Worm (Caenorhabditis elegans) whole organism, L1 larva: ENCODE measurements around the gene sysm-1.

ENCODE experiments used
- Y116A8C.19 ChIP-seq: sonication (generic microtip); optimal IDR thresholded peaks from 2 replicates; lab custom pipeline; 2016; ENCODE audit warnings: missing compliant biosample characterization, missing genetic modification characterization, borderline replicate concordance
- aha-1 ChIP-seq: fragments of 150-350 bp; optimal IDR thresholded peaks from 2 replicates; lab custom pipeline; 2014; ENCODE audit warnings: missing biosample characterization, missing genetic modification characterization
- ama-1 ChIP-seq: fragments of 150-350 bp; optimal IDR thresholded peaks from 2 replicates; lab custom pipeline; 2014
- fos-1 ChIP-seq: fragments of 150-350 bp; optimal IDR thresholded peaks from 2 replicates; lab custom pipeline; 2014; ENCODE audit warnings: missing biosample characterization, missing genetic modification characterization
- hlh-17 ChIP-seq: fragments of 200-800 bp; sonication (Bioruptor generic); optimal IDR thresholded peaks from 2 replicates; lab custom pipeline; 2018; ENCODE audit warnings: missing genetic modification characterization, mild to moderate bottlenecking, missing compliant biosample characterization, moderate library complexity, borderline replicate concordance
- lin-39 ChIP-seq: fragments of 150-350 bp; optimal IDR thresholded peaks from 2 replicates; lab custom pipeline; 2014; ENCODE audit warnings: missing biosample characterization, missing genetic modification reagents, missing genetic modification characterization
- nhr-237 ChIP-seq: fragments of 150-350 bp; optimal IDR thresholded peaks from 2 replicates; lab custom pipeline; 2014; ENCODE audit warnings: missing biosample characterization, missing genetic modification characterization
- nhr-90 ChIP-seq: sonication (generic microtip); optimal IDR thresholded peaks from 2 replicates; lab custom pipeline; 2016; ENCODE audit warnings: mild to moderate bottlenecking, missing genetic modification characterization, missing compliant biosample characterization; ENCODE audit not compliant: poor library complexity
- pqm-1 ChIP-seq: sonication (generic microtip); optimal IDR thresholded peaks from 3 replicates; lab custom pipeline; 2017; ENCODE audit warnings: missing biosample characterization, missing genetic modification characterization
- skn-1 ChIP-seq: fragments of 150-350 bp; optimal IDR thresholded peaks from 2 replicates; lab custom pipeline; 2014; ENCODE audit warnings: missing biosample characterization, missing genetic modification characterization
- sptf-1 ChIP-seq: fragments of 150-350 bp; optimal IDR thresholded peaks from 2 replicates; lab custom pipeline; 2014; ENCODE audit warnings: missing biosample characterization, missing genetic modification characterization
- tlp-1 ChIP-seq: fragments of 150-350 bp; optimal IDR thresholded peaks from 2 replicates; lab custom pipeline; 2014; ENCODE audit warnings: missing biosample characterization, missing genetic modification characterization
- unc-86 ChIP-seq: sonication (generic microtip); optimal IDR thresholded peaks from 2 replicates; lab custom pipeline; 2016; ENCODE audit warnings: missing genetic modification characterization, missing compliant biosample characterization
- ztf-11 ChIP-seq, 2 experiments: sonication (generic microtip); optimal IDR thresholded peaks; 2 replicates each; lab custom pipeline; 2016 to 2017; ENCODE audit warnings: missing genetic modification characterization in 2 of 2, missing biosample characterization in 1 of 2, missing compliant biosample characterization in 1 of 2

- no peak for TF ChIP-seq pqm-1 (tag; lab: Kevin White, UChicago)
- TF ChIP-seq ztf-11 (tag; optimal IDR thresholded peaks at IDR 0.05; lab: Kevin White, UChicago) = no peak
- no peak for TF ChIP-seq lin-39
- TF ChIP-seq Y116A8C.19 = no peak
- no peak for TF ChIP-seq skn-1
- TF ChIP-seq nhr-237 (tag; lab: Kevin White, UChicago) = no peak
- TF ChIP-seq hlh-17 (GFP tag; lab: Kevin White, UChicago) = no peak
- no peak for TF ChIP-seq fos-1 (tag; lab: Kevin White, UChicago)
- no peak for TF ChIP-seq aha-1 (tag; lab: Kevin White, UChicago)
- no peak for TF ChIP-seq nhr-90 (tag; lab: Kevin White, UChicago)
- TF ChIP-seq tlp-1 (tag; lab: Kevin White, UChicago) = no peak
- TF ChIP-seq sptf-1 (tag; lab: Kevin White, UChicago) = no peak
- no peak for TF ChIP-seq unc-86 (tag; lab: Kevin White, UChicago)
- no peak for TF ChIP-seq ama-1 (lab: Kevin White, UChicago)
Observed at ce11 chrII:9069836-9070235, 13.2 kb downstream of the sysm-1 start.
